Worm (Caenorhabditis elegans) whole organism, L3 larva: Measurements from ENCODE around the gene F59D12.2.

Experiments used
- aly-2 ChIP-seq: fragments of 150-350 bp; optimal IDR thresholded peaks from 2 replicates; lab custom pipeline; 2014; ENCODE audit warnings: missing biosample characterization, missing genetic modification characterization
- ceh-16 ChIP-seq: sonication (generic microtip); optimal IDR thresholded peaks from 2 replicates; lab custom pipeline; 2017; ENCODE audit warnings: missing biosample characterization, missing genetic modification characterization
- elt-2 ChIP-seq: sonication (generic microtip); optimal IDR thresholded peaks from 2 replicates; lab custom pipeline; 2016; ENCODE audit warnings: missing genetic modification reagents, mild to moderate bottlenecking, missing genetic modification characterization, missing compliant biosample characterization
- hmg-11 ChIP-seq: sonication (generic microtip); optimal IDR thresholded peaks from 2 replicates; lab custom pipeline; 2016; ENCODE audit warnings: missing genetic modification characterization, missing compliant biosample characterization
- jun-1 ChIP-seq: fragments of 150-350 bp; optimal IDR thresholded peaks from 2 replicates; lab custom pipeline; 2014; ENCODE audit warnings: missing biosample characterization, missing genetic modification reagents, missing genetic modification characterization
- lin-15B ChIP-seq: fragments of 150-350 bp; optimal IDR thresholded peaks from 2 replicates; lab custom pipeline; 2014; ENCODE audit warnings: missing biosample characterization, missing genetic modification characterization
- skn-1 ChIP-seq: fragments of 150-350 bp; optimal IDR thresholded peaks from 2 replicates; lab custom pipeline; 2014; ENCODE audit warnings: missing biosample characterization, missing genetic modification characterization
- snpc-4 ChIP-seq: fragments of 150-350 bp; optimal IDR thresholded peaks from 2 replicates; lab custom pipeline; 2014; ENCODE audit warnings: missing biosample characterization, missing genetic modification characterization

DNA sequence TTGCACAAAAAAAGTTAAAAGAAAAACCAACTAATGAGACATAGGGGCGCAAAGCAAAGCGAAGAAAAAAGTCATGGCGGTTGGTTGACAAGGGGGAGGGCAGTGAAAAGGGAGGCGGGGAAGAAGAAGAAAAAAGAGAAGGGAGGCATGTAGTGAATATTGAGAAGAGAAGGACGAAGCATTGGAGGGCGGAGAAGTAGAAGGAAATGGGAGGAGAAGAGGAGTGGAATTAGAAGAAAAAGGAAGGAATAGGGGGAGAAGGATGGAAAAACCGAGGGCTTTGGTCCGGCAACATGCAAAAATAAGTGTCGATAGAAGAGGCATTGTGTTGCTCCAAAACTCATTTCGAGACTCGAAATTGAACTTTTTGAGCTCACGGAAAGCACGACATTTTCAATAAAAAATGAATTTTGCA is 44.7 kb downstream of the F59D12.2 start:
- TF ChIP-seq skn-1 (tag; lab: Kevin White, UChicago) (no peak), snpc-4 (tag; lab: Kevin White, UChicago) (peak; percentile 56), jun-1 (tag; lab: Kevin White, UChicago) (no peak), hmg-11 (tag; lab: Kevin White, UChicago) (peak; percentile 75), lin-15B (tag; lab: Kevin White, UChicago) (no peak), elt-2 (tag; lab: Kevin White, UChicago) (no peak), aly-2 (tag; lab: Kevin White, UChicago) (no peak), ceh-16 (no peak)
